Fruit fly (Drosophila melanogaster): Measurements from ENCODE around the gene CG11069.
A peak's percentile ranks its signal among the peaks of the same experiment; 100 is the strongest.

CG11069 gene

dm6 chr3R:24876843-24877457, 17.6 kb upstream of the CG11069 start, which contains the start of the genes CG11089 and CG31381:
CG11089 (plus strand) TSS chr3R:24877045.
CG31381 (plus strand) TSS chr3R:24877045.
- TF ChIP-seq CG12768 (GFP tag; optimal IDR thresholded peaks at IDR 0.05) (no peak), kay (GFP tag; ENCODE audit: borderline replicate concordance) (no peak), CG11617 (GFP tag; optimal IDR thresholded peaks at IDR 0.05) (no peak), CG14711 (tag; optimal IDR thresholded peaks at IDR 0.05) (no peak), CG7045 (GFP tag; optimal IDR thresholded peaks at IDR 0.05) (no peak), Mnt (GFP tag; optimal IDR thresholded peaks at IDR 0.05) (peak; percentile 80), Crg-1 (GFP tag; optimal IDR thresholded peaks at IDR 0.05) (no peak), tj (GFP tag; optimal IDR thresholded peaks at IDR 0.05) (peak; percentile 46)

DNA sequence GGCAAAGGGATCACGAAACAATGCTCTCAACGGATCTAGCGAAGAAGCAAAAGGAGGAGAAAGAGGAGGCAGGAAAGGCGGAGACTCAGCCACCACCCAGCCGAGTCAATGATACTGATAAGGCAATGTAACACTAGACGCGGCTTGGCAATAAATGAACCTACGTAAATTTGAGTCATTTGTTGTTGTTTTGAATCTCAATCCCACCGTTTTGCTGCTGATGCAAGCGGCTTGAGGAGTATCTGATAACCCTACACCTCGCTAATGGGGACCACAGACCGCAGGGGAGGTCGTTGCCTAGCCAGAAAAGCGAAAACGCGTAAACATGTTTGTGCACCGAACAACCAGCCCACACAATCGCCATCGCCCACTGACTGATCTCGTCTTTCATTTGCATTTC, 15.9 kb upstream of the CG11069 start:
- TF ChIP-seq CG11617 (GFP tag; optimal IDR thresholded peaks at IDR 0.05) (no peak), ovo (GFP tag; optimal IDR thresholded peaks at IDR 0.05) (no peak), bab1 (GFP tag; optimal IDR thresholded peaks at IDR 0.05) (no peak), tj (GFP tag; optimal IDR thresholded peaks at IDR 0.05) (peak; percentile 90), Clk (GFP tag; optimal IDR thresholded peaks at IDR 0.05) (no peak)

dm6 chr3R:24886470-24886869, 8.1 kb upstream of the CG11069 start:
- TF ChIP-seq kay (GFP tag; ENCODE audit: borderline replicate concordance) (no peak), Clk (GFP tag; optimal IDR thresholded peaks at IDR 0.05) (no peak), CG12768 (GFP tag; optimal IDR thresholded peaks at IDR 0.05) (no peak), cic (GFP tag; optimal IDR thresholded peaks at IDR 0.05) (no peak), Mnt (GFP tag; optimal IDR thresholded peaks at IDR 0.05) (no peak), pad (GFP tag; optimal IDR thresholded peaks at IDR 0.05) (no peak), CG14711 (tag; optimal IDR thresholded peaks at IDR 0.05) (no peak), CG7101 (tag; optimal IDR thresholded peaks at IDR 0.05) (no peak), CG1620 (GFP tag; optimal IDR thresholded peaks at IDR 0.05) (no peak), toe (GFP tag; optimal IDR thresholded peaks at IDR 0.05) (no peak), Crg-1 (GFP tag; optimal IDR thresholded peaks at IDR 0.05) (no peak), Hr96 (GFP tag; optimal IDR thresholded peaks at IDR 0.05) (no peak), CG33017 (tag; optimal IDR thresholded peaks at IDR 0.05) (no peak), cnc (optimal IDR thresholded peaks at IDR 0.05) (no peak), CG5204 (GFP tag; optimal IDR thresholded peaks at IDR 0.05) (no peak), bab1 (GFP tag; optimal IDR thresholded peaks at IDR 0.05) (no peak), CG7045 (GFP tag; optimal IDR thresholded peaks at IDR 0.05) (no peak), tj (GFP tag; optimal IDR thresholded peaks at IDR 0.05) (no peak), CG11617 (GFP tag; optimal IDR thresholded peaks at IDR 0.05) (no peak)

DNA sequence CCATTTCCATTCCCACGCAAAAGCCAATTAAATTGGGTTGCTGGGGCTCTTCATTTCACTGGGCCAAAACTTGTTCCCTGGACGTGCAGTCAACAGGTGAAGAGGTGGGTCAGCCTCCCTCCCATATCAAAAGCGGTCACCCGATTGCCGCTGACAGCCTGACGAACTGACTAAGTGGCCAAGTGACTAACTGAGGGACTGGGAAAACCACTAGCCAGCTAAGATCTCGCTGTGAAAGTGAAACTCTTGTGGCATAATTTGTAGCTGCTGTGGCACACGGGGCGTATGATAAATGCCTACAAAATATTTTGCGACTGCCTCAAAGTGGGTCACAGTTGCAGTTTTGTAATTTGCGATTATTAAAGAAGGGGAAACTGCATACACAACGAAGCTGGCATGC, 6.1 kb upstream of the CG11069 start:
- no peak for TF ChIP-seq CG1620 (GFP tag; optimal IDR thresholded peaks at IDR 0.05)
- TF ChIP-seq bab1 (GFP tag; optimal IDR thresholded peaks at IDR 0.05) = no peak
- no peak for TF ChIP-seq toe (GFP tag; optimal IDR thresholded peaks at IDR 0.05)
- TF ChIP-seq tj (GFP tag; optimal IDR thresholded peaks at IDR 0.05) = no peak
- no peak for TF ChIP-seq CG5204 (GFP tag; optimal IDR thresholded peaks at IDR 0.05)
- no peak for TF ChIP-seq kay (GFP tag; ENCODE audit: borderline replicate concordance)
- no peak for TF ChIP-seq CG7101 (tag; optimal IDR thresholded peaks at IDR 0.05)

DNA sequence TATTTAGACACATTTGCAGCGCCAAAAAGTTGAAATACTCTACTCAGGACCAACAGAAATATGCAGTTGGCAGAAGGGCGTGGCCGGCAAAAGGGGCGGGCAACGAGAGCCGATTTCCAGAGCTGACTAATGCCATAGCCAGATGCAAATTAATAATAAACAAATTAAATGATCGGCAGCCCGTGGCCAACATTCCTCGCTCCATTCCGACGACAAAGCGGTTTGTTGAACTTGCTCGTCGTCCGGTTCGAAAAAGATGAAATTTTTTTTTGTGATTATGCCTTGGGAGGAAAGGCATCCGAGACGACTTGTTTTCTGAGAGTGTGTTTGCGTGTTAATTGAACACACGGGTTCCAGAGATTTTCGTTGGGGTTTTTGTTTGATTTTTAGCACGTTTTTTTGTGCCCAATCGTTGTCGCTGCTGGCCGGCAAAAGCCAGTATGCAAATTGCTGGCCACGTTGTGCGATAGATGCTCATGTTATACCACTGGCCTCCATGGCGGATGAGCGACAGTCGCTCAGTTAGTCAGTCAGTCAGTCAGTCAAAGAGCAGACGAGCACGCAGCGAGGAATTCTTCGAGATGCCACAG, 5.1 kb upstream of the CG11069 start:
- no peak for TF ChIP-seq Clk (GFP tag; optimal IDR thresholded peaks at IDR 0.05)
- no peak for TF ChIP-seq CG11617 (GFP tag; optimal IDR thresholded peaks at IDR 0.05)
- TF ChIP-seq CG1620 (GFP tag; optimal IDR thresholded peaks at IDR 0.05) = no peak
- TF ChIP-seq bab1 (GFP tag; optimal IDR thresholded peaks at IDR 0.05) = no peak
- no peak for TF ChIP-seq toe (GFP tag; optimal IDR thresholded peaks at IDR 0.05)
- no peak for TF ChIP-seq cnc (optimal IDR thresholded peaks at IDR 0.05)
- TF ChIP-seq CG12768 (GFP tag; optimal IDR thresholded peaks at IDR 0.05) = no peak
- TF ChIP-seq ovo (GFP tag; optimal IDR thresholded peaks at IDR 0.05) = no peak
- TF ChIP-seq CG14711 (tag; optimal IDR thresholded peaks at IDR 0.05) = no peak

DNA sequence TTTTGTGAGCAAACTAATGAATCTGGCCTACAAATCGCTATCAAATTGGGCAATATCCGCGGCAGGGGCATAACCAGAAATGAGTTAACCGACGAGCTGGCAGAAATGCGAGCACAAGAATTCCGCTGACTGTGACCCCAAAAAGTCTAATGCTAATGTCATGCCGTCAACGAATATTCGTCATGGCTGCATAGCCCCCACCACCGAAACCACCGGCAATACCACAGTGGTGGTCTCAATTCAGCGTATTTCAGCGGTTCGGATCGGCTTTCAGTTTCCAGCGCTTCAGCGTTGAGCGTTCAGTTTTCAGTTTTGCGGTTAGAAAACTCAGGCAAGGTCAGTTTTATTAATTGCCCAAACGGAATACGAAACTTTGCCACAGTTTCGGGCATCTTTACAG, 4.3 kb upstream of the CG11069 start:
- TF ChIP-seq tj (GFP tag; optimal IDR thresholded peaks at IDR 0.05) = peak; percentile 92
- no peak for TF ChIP-seq CG1620 (GFP tag; optimal IDR thresholded peaks at IDR 0.05)

DNA sequence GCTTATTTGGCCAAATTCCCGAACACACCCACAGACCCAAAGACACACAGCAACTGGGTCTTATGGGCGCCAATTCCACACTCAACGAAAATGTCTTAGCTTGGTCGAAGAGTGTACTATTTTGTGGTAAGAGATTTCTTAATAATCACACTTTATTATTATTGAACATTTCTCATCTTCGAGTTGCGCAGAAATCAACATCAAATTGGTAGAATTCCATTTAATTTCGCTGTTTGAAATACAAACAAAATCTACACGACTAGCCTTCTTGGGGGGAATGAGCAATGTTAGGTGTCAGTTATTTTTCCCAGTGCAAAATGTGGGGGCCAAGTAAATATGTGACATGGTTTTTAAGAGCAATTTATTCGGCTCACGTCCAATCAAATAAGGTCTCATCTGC, 3.6 kb upstream of the CG11069 start:
- TF ChIP-seq cnc (optimal IDR thresholded peaks at IDR 0.05) (no peak), CG12768 (GFP tag; optimal IDR thresholded peaks at IDR 0.05) (no peak), Mnt (GFP tag; optimal IDR thresholded peaks at IDR 0.05) (no peak), CG14711 (tag; optimal IDR thresholded peaks at IDR 0.05) (no peak), CG7101 (tag; optimal IDR thresholded peaks at IDR 0.05) (no peak), CG7045 (GFP tag; optimal IDR thresholded peaks at IDR 0.05) (no peak), CG1620 (GFP tag; optimal IDR thresholded peaks at IDR 0.05) (no peak), Clk (GFP tag; optimal IDR thresholded peaks at IDR 0.05) (no peak), Crg-1 (GFP tag; optimal IDR thresholded peaks at IDR 0.05) (no peak), kay (GFP tag; ENCODE audit: borderline replicate concordance) (no peak), Hr96 (GFP tag; optimal IDR thresholded peaks at IDR 0.05) (no peak), cic (GFP tag; optimal IDR thresholded peaks at IDR 0.05) (no peak)

All from whole organism, adult.